Fruit fly (Drosophila melanogaster) whole organism, embryonic: ENCODE measurements around the gene CG32391.

Experiments
- Aef1 ChIP-seq: fragments of 200-800 bp; sonication (Bioruptor generic); IDR thresholded peaks from 3 replicates; pipeline ENCODE4 v1.3.6; 2022; ENCODE audit warnings: missing biosample characterization, missing genetic modification characterization
- CG1024 ChIP-seq: fragments of 200-800 bp; sonication (Bioruptor generic); IDR thresholded peaks from 2 replicates; pipeline ENCODE4 v1.3.6; 2022; ENCODE audit warnings: missing biosample characterization, missing genetic modification characterization
- CG10267 ChIP-seq: fragments of 200-800 bp; sonication (Bioruptor generic); optimal IDR thresholded peaks from 2 replicates; lab custom pipeline; 2018; ENCODE audit warnings: missing biosample characterization, mild to moderate bottlenecking, missing genetic modification characterization, moderate library complexity
- CG10565 ChIP-seq: fragments of 200-800 bp; sonication (Bioruptor generic); optimal IDR thresholded peaks from 3 replicates; lab custom pipeline; 2016; ENCODE audit warnings: missing biosample characterization, mild to moderate bottlenecking, missing genetic modification characterization
- CG11560 ChIP-seq: fragments of 200-800 bp; sonication (Bioruptor generic); IDR thresholded peaks from 3 replicates; pipeline ENCODE4 v1.3.6; 2022; ENCODE audit warnings: missing biosample characterization, missing genetic modification characterization
- CG1647 ChIP-seq: fragments of 200-800 bp; sonication (Bioruptor generic); optimal IDR thresholded peaks from 3 replicates; lab custom pipeline; 2016; ENCODE audit warnings: missing biosample characterization, missing genetic modification characterization
- CG16813 ChIP-seq: fragments of 200-800 bp; sonication (Bioruptor generic); IDR thresholded peaks from 3 replicates; pipeline ENCODE4 v1.3.6; 2022; ENCODE audit warnings: missing biosample characterization, missing genetic modification characterization; ENCODE audit not compliant: partially characterized antibody
- CG1792 ChIP-seq: fragments of 200-800 bp; sonication (Bioruptor generic); optimal IDR thresholded peaks from 2 replicates; lab custom pipeline; 2016; ENCODE audit warnings: missing biosample characterization, missing genetic modification characterization
- CG18476 ChIP-seq: fragments of 200-800 bp; sonication (Bioruptor generic); optimal IDR thresholded peaks from 2 replicates; lab custom pipeline; 2016; ENCODE audit warnings: missing biosample characterization, mild to moderate bottlenecking, missing genetic modification characterization
- CG2199 ChIP-seq: fragments of 200-800 bp; sonication (Bioruptor generic); IDR thresholded peaks from 3 replicates; pipeline ENCODE4 v1.3.6; 2022; ENCODE audit warnings: missing biosample characterization, missing genetic modification characterization
- CG32532 ChIP-seq: fragments of 200-800 bp; sonication (Bioruptor generic); IDR thresholded peaks from 2 replicates; pipeline ENCODE4 v1.3.6; 2022; ENCODE audit warnings: missing biosample characterization, missing genetic modification characterization
- CG34376 ChIP-seq: fragments of 200-800 bp; sonication (Bioruptor generic); optimal IDR thresholded peaks from 2 replicates; lab custom pipeline; 2018; ENCODE audit warnings: missing biosample characterization, mild to moderate bottlenecking, missing genetic modification characterization
- CG43689 ChIP-seq: fragments of 200-800 bp; sonication (Bioruptor generic); IDR thresholded peaks from 2 replicates; pipeline ENCODE4 v1.3.6; 2022; ENCODE audit warnings: missing biosample characterization, missing genetic modification characterization
- CG4707 ChIP-seq: fragments of 200-800 bp; sonication (Bioruptor generic); optimal IDR thresholded peaks from 2 replicates; lab custom pipeline; 2018; ENCODE audit warnings: missing biosample characterization, mild to moderate bottlenecking, missing genetic modification characterization, moderate library complexity
- CG4854 ChIP-seq: fragments of 200-800 bp; sonication (Bioruptor generic); optimal IDR thresholded peaks from 2 replicates; lab custom pipeline; 2016; ENCODE audit warnings: missing biosample characterization, missing genetic modification characterization, inconsistent platforms
- CG5953 ChIP-seq: fragments of 200-800 bp; sonication (Bioruptor generic); IDR thresholded peaks from 2 replicates; pipeline ENCODE4 v1.3.6; 2022; ENCODE audit warnings: missing biosample characterization, missing genetic modification characterization
- CG7357 ChIP-seq: fragments of 200-800 bp; sonication (Bioruptor generic); IDR thresholded peaks from 3 replicates; pipeline ENCODE4 v1.3.6; 2022; ENCODE audit warnings: missing biosample characterization, missing genetic modification characterization
- CG7928 ChIP-seq: fragments of 200-800 bp; sonication (Bioruptor generic); optimal IDR thresholded peaks from 2 replicates; lab custom pipeline; 2017; ENCODE audit warnings: missing biosample characterization, mild to moderate bottlenecking, missing genetic modification characterization
- CG8359 ChIP-seq: fragments of 200-800 bp; sonication (Bioruptor generic); optimal IDR thresholded peaks from 2 replicates; lab custom pipeline; 2017; ENCODE audit warnings: missing biosample characterization, mild to moderate bottlenecking, missing genetic modification characterization, borderline replicate concordance
- CG9437 ChIP-seq: fragments of 200-800 bp; sonication (Bioruptor generic); optimal IDR thresholded peaks from 2 replicates; lab custom pipeline; 2018; ENCODE audit warnings: missing biosample characterization, mild to moderate bottlenecking, missing genetic modification characterization
- CoRest ChIP-seq: fragments of 200-800 bp; sonication (Bioruptor generic); optimal IDR thresholded peaks from 3 replicates; lab custom pipeline; 2018; ENCODE audit warnings: missing biosample characterization, mild to moderate bottlenecking, missing genetic modification characterization, moderate library complexity
- Dip2 ChIP-seq: fragments of 200-800 bp; sonication (Bioruptor generic); IDR thresholded peaks from 2 replicates; pipeline ENCODE4 v1.3.6; 2022; ENCODE audit warnings: missing biosample characterization, missing genetic modification characterization
- HLH4C ChIP-seq: fragments of 200-800 bp; sonication (Bioruptor generic); IDR thresholded peaks from 3 replicates; pipeline ENCODE4 v1.3.6; 2022; ENCODE audit warnings: missing biosample characterization, missing genetic modification characterization; ENCODE audit not compliant: partially characterized antibody
- HmgD ChIP-seq: fragments of 200-800 bp; sonication (Bioruptor generic); optimal IDR thresholded peaks from 3 replicates; lab custom pipeline; 2016; ENCODE audit warnings: missing biosample characterization, missing genetic modification characterization
- Hr78 ChIP-seq, 2 experiments: fragments of 200-800 bp in 1 of 2; fragments of >200 bp in 1 of 2; sonication (Bioruptor generic) in 1 of 2; optimal IDR thresholded peaks; 2 replicates each; lab custom pipeline; 2017 to 2019; ENCODE audit warnings: missing biosample characterization in 2 of 2, missing genetic modification characterization in 2 of 2, mild to moderate bottlenecking in 1 of 2, moderate library complexity in 1 of 2
- Jarid2 ChIP-seq: fragments of 200-800 bp; sonication (Bioruptor generic); optimal IDR thresholded peaks from 3 replicates; lab custom pipeline; 2017; ENCODE audit warnings: mild to moderate bottlenecking, missing biosample characterization, missing genetic modification reagents, missing genetic modification characterization
- Rfx ChIP-seq: fragments of 200-800 bp; sonication (Bioruptor generic); IDR thresholded peaks from 2 replicates; pipeline ENCODE4 v1.3.6; 2022; ENCODE audit warnings: missing biosample characterization, missing genetic modification characterization
- Xrp1 ChIP-seq: fragments of 200-800 bp; sonication (Bioruptor generic); IDR thresholded peaks from 2 replicates; pipeline ENCODE4 v1.3.6; 2022; ENCODE audit warnings: missing biosample characterization, missing genetic modification characterization
- abd-A ChIP-seq: fragments of 200-800 bp; sonication (Bioruptor generic); optimal IDR thresholded peaks from 3 replicates; lab custom pipeline; 2019; ENCODE audit warnings: missing biosample characterization, mild to moderate bottlenecking, missing genetic modification characterization, moderate library complexity
- ash1 ChIP-seq: fragments of 200-800 bp; sonication (Bioruptor generic); optimal IDR thresholded peaks from 2 replicates; lab custom pipeline; 2018; ENCODE audit warnings: missing biosample characterization, mild to moderate bottlenecking, missing genetic modification characterization
- bigmax ChIP-seq: fragments of 200-800 bp; sonication (Bioruptor generic); optimal IDR thresholded peaks from 2 replicates; lab custom pipeline; 2018; ENCODE audit warnings: missing biosample characterization, mild to moderate bottlenecking, missing genetic modification characterization
- cas ChIP-seq: fragments of 200-800 bp; sonication (Bioruptor generic); IDR thresholded peaks from 2 replicates; pipeline ENCODE4 v1.3.6; 2022; ENCODE audit warnings: missing biosample characterization, missing genetic modification characterization
- chm ChIP-seq: fragments of 200-800 bp; sonication (Bioruptor generic); IDR thresholded peaks from 2 replicates; pipeline ENCODE4 v1.3.6; 2022; ENCODE audit warnings: missing biosample characterization, missing genetic modification characterization
- chn ChIP-seq: fragments of 200-800 bp; sonication (Bioruptor generic); optimal IDR thresholded peaks from 2 replicates; lab custom pipeline; 2016; ENCODE audit warnings: missing biosample characterization, missing genetic modification characterization
- ci ChIP-seq: fragments of 200-800 bp; sonication (Bioruptor generic); IDR thresholded peaks from 3 replicates; pipeline ENCODE4 v1.3.6; 2022; ENCODE audit warnings: missing biosample characterization, missing genetic modification characterization
- dan ChIP-seq: fragments of 200-800 bp; sonication (Bioruptor generic); IDR thresholded peaks from 2 replicates; pipeline ENCODE4 v1.3.6; 2022; ENCODE audit warnings: missing biosample characterization, missing genetic modification characterization
- dmrt99B ChIP-seq: fragments of 200-800 bp; sonication (Bioruptor generic); optimal IDR thresholded peaks from 2 replicates; lab custom pipeline; 2018; ENCODE audit warnings: missing biosample characterization, mild to moderate bottlenecking, missing genetic modification characterization, moderate library complexity
- fd64A ChIP-seq: fragments of 200-800 bp; sonication (Bioruptor generic); optimal IDR thresholded peaks from 3 replicates; lab custom pipeline; 2018; ENCODE audit warnings: missing biosample characterization, mild to moderate bottlenecking, missing genetic modification characterization
- gfzf ChIP-seq: fragments of 200-800 bp; sonication (Bioruptor generic); optimal IDR thresholded peaks from 2 replicates; lab custom pipeline; 2016; ENCODE audit warnings: missing biosample characterization, mild to moderate bottlenecking, missing genetic modification characterization, moderate library complexity
- jing ChIP-seq: fragments of 200-800 bp; sonication (Bioruptor generic); optimal IDR thresholded peaks from 2 replicates; lab custom pipeline; 2018; ENCODE audit warnings: missing biosample characterization, mild to moderate bottlenecking, missing genetic modification characterization
- org-1 ChIP-seq: fragments of 200-800 bp; sonication (Bioruptor generic); optimal IDR thresholded peaks from 2 replicates; lab custom pipeline; 2017; ENCODE audit warnings: missing biosample characterization, missing genetic modification characterization
- pita ChIP-seq: fragments of 200-800 bp; sonication (Bioruptor generic); optimal IDR thresholded peaks from 2 replicates; lab custom pipeline; 2017; ENCODE audit warnings: missing biosample characterization, mild to moderate bottlenecking, missing genetic modification characterization
- pzg ChIP-seq: fragments of 200-800 bp; sonication (Bioruptor generic); optimal IDR thresholded peaks from 3 replicates; lab custom pipeline; 2018; ENCODE audit warnings: missing biosample characterization, mild to moderate bottlenecking, missing genetic modification characterization, moderate library complexity
- repo ChIP-seq: fragments of 200-800 bp; sonication (Bioruptor generic); optimal IDR thresholded peaks from 2 replicates; lab custom pipeline; 2016; ENCODE audit warnings: missing biosample characterization, missing genetic modification characterization
- ro ChIP-seq: fragments of 200-800 bp; sonication (Bioruptor generic); IDR thresholded peaks from 2 replicates; pipeline ENCODE4 v1.3.6; 2022; ENCODE audit warnings: missing biosample characterization, missing genetic modification characterization
- sc ChIP-seq, 3 experiments: fragments of >200 bp in 2 of 3; fragments of 200-800 bp in 1 of 3; sonication (Bioruptor generic) in 1 of 3; optimal IDR thresholded peaks; 2 replicates in 2 of 3; 3 replicates in 1 of 3; lab custom pipeline; 2017; ENCODE audit warnings: mild to moderate bottlenecking in 1 of 3, missing biosample characterization in 1 of 3, missing genetic modification characterization in 1 of 3, missing genetic modification reagents in 1 of 3
- sima ChIP-seq: fragments of 200-800 bp; sonication (Bioruptor generic); optimal IDR thresholded peaks from 2 replicates; lab custom pipeline; 2016; ENCODE audit warnings: missing biosample characterization, missing genetic modification characterization
- slou ChIP-seq: fragments of 200-800 bp; sonication (Bioruptor generic); optimal IDR thresholded peaks from 3 replicates; lab custom pipeline; 2016; ENCODE audit warnings: missing biosample characterization, missing genetic modification characterization
- tll ChIP-seq, 2 experiments: fragments of 200-800 bp in 1 of 2; fragments of >200 bp in 1 of 2; sonication (Bioruptor generic) in 1 of 2; optimal IDR thresholded peaks; 2 replicates each; lab custom pipeline; 2017 to 2019; ENCODE audit warnings: missing biosample characterization in 2 of 2, missing genetic modification characterization in 2 of 2, mild to moderate bottlenecking in 1 of 2, moderate library complexity in 1 of 2
- ttk ChIP-seq: fragments of 200-800 bp; sonication (Bioruptor generic); IDR thresholded peaks from 2 replicates; pipeline ENCODE4 v2.1.2; 2022; ENCODE audit warnings: missing biosample characterization, missing genetic modification characterization

The CG32391 gene

dm6 chr3L:7094548-7095072 is 25.6 kb upstream of the CG32391 start, which contains the start of gene form3 (continued):
- peak; percentile 88 for TF ChIP-seq Jarid2 (GFP tag; lab: Kevin White, UChicago)
- no peak for TF ChIP-seq ash1 (GFP tag; lab: Kevin White, UChicago)
- TF ChIP-seq CG10565: no peak
- TF ChIP-seq CG16813 (GFP tag; lab: Robert Waterston, UW): no peak
- TF ChIP-seq CG4854 (GFP tag; lab: Kevin White, UChicago): no peak
- no peak for TF ChIP-seq CG2199 (GFP tag; lab: Robert Waterston, UW)
- no peak for TF ChIP-seq HLH4C (GFP tag; lab: Robert Waterston, UW)
- peak; percentile 50; the same call in 1 of the 2 replicates for TF ChIP-seq chm (GFP tag; lab: Robert Waterston, UW)
- TF ChIP-seq slou (GFP tag; lab: Kevin White, UChicago): no peak
- no peak for TF ChIP-seq tll (GFP tag; optimal IDR thresholded peaks at IDR 0.05; lab: Kevin White, UChicago)
- no peak for TF ChIP-seq CG1024 (GFP tag; lab: Robert Waterston, UW)
- TF ChIP-seq HmgD: no peak
- TF ChIP-seq CG8359: no peak
- TF ChIP-seq fd64A: no peak
- TF ChIP-seq CG5953 (GFP tag; lab: Robert Waterston, UW): peak; percentile 18; the same call in 1 of the 2 replicates
- TF ChIP-seq Xrp1: no peak
- TF ChIP-seq CG7357 (GFP tag; lab: Robert Waterston, UW): no peak
- no peak for TF ChIP-seq CG9437
- no peak for TF ChIP-seq Dip2 (GFP tag; lab: Robert Waterston, UW)
- TF ChIP-seq Rfx (GFP tag; lab: Robert Waterston, UW): peak; percentile 46; the same call in 1 of the 2 replicates
- TF ChIP-seq CG18476 (GFP tag; lab: Kevin White, UChicago): no peak
- TF ChIP-seq abd-A (tag; lab: Kevin White, UChicago): no peak
- no peak for TF ChIP-seq CoRest (tag; lab: Kevin White, UChicago)
- no peak for TF ChIP-seq CG1792 (GFP tag; lab: Kevin White, UChicago)
- TF ChIP-seq Hr78 (GFP tag; optimal IDR thresholded peaks at IDR 0.05; lab: Kevin White, UChicago): no peak
- no peak for TF ChIP-seq CG11560
- TF ChIP-seq CG43689: no peak
- no peak for TF ChIP-seq pita (GFP tag; lab: Kevin White, UChicago)
- TF ChIP-seq ro: no peak
- TF ChIP-seq dan (GFP tag; lab: Robert Waterston, UW): no peak
- TF ChIP-seq sima (GFP tag; lab: Kevin White, UChicago): no peak
- TF ChIP-seq Aef1 (GFP tag; lab: Robert Waterston, UW): no peak
- no peak for TF ChIP-seq CG1647 (GFP tag; lab: Kevin White, UChicago)
- no peak for TF ChIP-seq repo (GFP tag; lab: Kevin White, UChicago)
- TF ChIP-seq chn (GFP tag; lab: Kevin White, UChicago): no peak
- no peak for TF ChIP-seq CG7928 (GFP tag; lab: Kevin White, UChicago)
- no peak for TF ChIP-seq jing
- no peak for TF ChIP-seq CG34376 (GFP tag; lab: Kevin White, UChicago)
- no peak for TF ChIP-seq gfzf (GFP tag; lab: Kevin White, UChicago)
- TF ChIP-seq dmrt99B (tag; lab: Kevin White, UChicago): no peak
- TF ChIP-seq ttk (GFP tag; lab: Robert Waterston, UW): no peak
- TF ChIP-seq CG4707: no peak
- TF ChIP-seq cas (GFP tag; lab: Robert Waterston, UW): no peak
- no peak for TF ChIP-seq CG10267
- TF ChIP-seq ci: peak; percentile 45; the same call in 1 of the 3 replicates
- TF ChIP-seq pzg (GFP tag; lab: Kevin White, UChicago): peak; percentile 5
- TF ChIP-seq sc (optimal IDR thresholded peaks at IDR 0.05; lab: Kevin White, UChicago): no peak
- TF ChIP-seq sc (GFP tag; optimal IDR thresholded peaks at IDR 0.05; lab: Kevin White, UChicago): no peak
- no peak for TF ChIP-seq CG32532 (GFP tag; lab: Robert Waterston, UW)
- TF ChIP-seq bigmax (GFP tag; lab: Kevin White, UChicago): no peak
- TF ChIP-seq org-1 (GFP tag; lab: Kevin White, UChicago): no peak
